Fruit fly (Drosophila melanogaster): ENCODE data around the gene tsg.

tsg gene

dm6 chrX:11987664-11988063, 1.1 kb downstream of the tsg start, which contains the start of gene gd:
Gene gd, minus strand, starts transcription at chrX:11987764.
- TF ChIP-seq Dll (optimal IDR thresholded peaks at IDR 0.05) (no peak), psq (optimal IDR thresholded peaks at IDR 0.05) (no peak), CG8478 (optimal IDR thresholded peaks at IDR 0.05) (no peak), pan (optimal IDR thresholded peaks at IDR 0.05) (no peak), EcR (GFP tag; optimal IDR thresholded peaks at IDR 0.05) (no peak), usp (GFP tag; optimal IDR thresholded peaks at IDR 0.05) (no peak)

dm6 chrX:11984987-11985386, 3.8 kb downstream of the tsg start, which contains the start of gene cac:
Gene cac, minus strand, starts transcription at chrX:11985087.
- TF ChIP-seq usp (GFP tag; optimal IDR thresholded peaks at IDR 0.05), result no peak
- no peak for TF ChIP-seq pan (optimal IDR thresholded peaks at IDR 0.05)
- TF ChIP-seq EcR (GFP tag; optimal IDR thresholded peaks at IDR 0.05), result no peak
- no peak for TF ChIP-seq psq (optimal IDR thresholded peaks at IDR 0.05)
- TF ChIP-seq CG8478 (optimal IDR thresholded peaks at IDR 0.05), result no peak

- TF ChIP-seq CG8478 (optimal IDR thresholded peaks at IDR 0.05) (no peak), EcR (GFP tag; optimal IDR thresholded peaks at IDR 0.05) (no peak), Dll (optimal IDR thresholded peaks at IDR 0.05) (no peak), pan (optimal IDR thresholded peaks at IDR 0.05) (no peak), usp (GFP tag; optimal IDR thresholded peaks at IDR 0.05) (no peak), psq (optimal IDR thresholded peaks at IDR 0.05) (no peak)
These were observed 4.9 kb downstream of the tsg start for dm6 chrX:11983838-11984237.

Data from whole organism.